Worm (Caenorhabditis elegans): ENCODE data around the gene nhr-53.

ce11 chrV:15711898-15712297 lies 9.7 kb upstream of the nhr-53 start, which contains the start of gene str-101:
- no peak for TF ChIP-seq snpc-4 (tag; optimal IDR thresholded peaks at IDR 0.05)
- TF ChIP-seq ces-1 (GFP tag; optimal IDR thresholded peaks at IDR 0.05) = no peak

All from whole organism, mixed stage, embryonic.